Worm (Caenorhabditis elegans): ENCODE results near the gene tag-290.

The tag-290 gene

ce11 chrV:11620081-11620480 lies 7.0 kb downstream of the tag-290 start:
- TF ChIP-seq ceh-36 (tag; optimal IDR thresholded peaks at IDR 0.05) = no peak
- TF ChIP-seq flt-1 (GFP tag; IDR thresholded peaks at IDR 0.05) = no peak
- TF ChIP-seq scrt-1 (GFP tag; IDR thresholded peaks at IDR 0.05) = no peak
- TF ChIP-seq ama-1 (optimal IDR thresholded peaks at IDR 0.05) = no peak
- TF ChIP-seq sea-1 (GFP tag; conservative IDR thresholded peaks at IDR 0.05) = no peak
- no peak for TF ChIP-seq tbx-11 (GFP tag; IDR thresholded peaks at IDR 0.05)
- no peak for TF ChIP-seq hmbx-1 (tag; optimal IDR thresholded peaks at IDR 0.05)
- TF ChIP-seq pes-1 (GFP tag; IDR thresholded peaks at IDR 0.05) = no peak
- TF ChIP-seq hnd-1 (tag; optimal IDR thresholded peaks at IDR 0.05) = no peak
- TF ChIP-seq F13C5.2 (tag; optimal IDR thresholded peaks at IDR 0.05) = no peak
- no peak for TF ChIP-seq tbx-37 (GFP tag; conservative IDR thresholded peaks at IDR 0.05)
- TF ChIP-seq ceh-13 (GFP tag; optimal IDR thresholded peaks at IDR 0.05) = no peak

- TF ChIP-seq ceh-13 (GFP tag; optimal IDR thresholded peaks at IDR 0.05) = no peak
- no peak for TF ChIP-seq hmbx-1 (tag; optimal IDR thresholded peaks at IDR 0.05)
- no peak for TF ChIP-seq ets-7 (tag; optimal IDR thresholded peaks at IDR 0.05)
- no peak for TF ChIP-seq F13C5.2 (tag; optimal IDR thresholded peaks at IDR 0.05)
- no peak for TF ChIP-seq tbx-11 (GFP tag; IDR thresholded peaks at IDR 0.05)
- no peak for TF ChIP-seq sea-1 (GFP tag; conservative IDR thresholded peaks at IDR 0.05)
- TF ChIP-seq ama-1 (optimal IDR thresholded peaks at IDR 0.05) = no peak
- TF ChIP-seq hmg-4 (GFP tag; optimal IDR thresholded peaks at IDR 0.05) = no peak
- TF ChIP-seq flt-1 (GFP tag; IDR thresholded peaks at IDR 0.05) = no peak
- TF ChIP-seq B0310.2 (tag; optimal IDR thresholded peaks at IDR 0.05) = no peak
- TF ChIP-seq pes-1 (GFP tag; IDR thresholded peaks at IDR 0.05) = no peak
- no peak for TF ChIP-seq aly-1 (tag; optimal IDR thresholded peaks at IDR 0.05)
Measured at ce11 chrV:11621276-11621675, 8.2 kb downstream of the tag-290 start.

ce11 chrV:11624954-11625353 lies 11.8 kb downstream of the tag-290 start:
- TF ChIP-seq ets-7 (tag; optimal IDR thresholded peaks at IDR 0.05) = no peak
- TF ChIP-seq hnd-1 (tag; optimal IDR thresholded peaks at IDR 0.05) = no peak
- no peak for TF ChIP-seq sea-1 (GFP tag; conservative IDR thresholded peaks at IDR 0.05)
- no peak for TF ChIP-seq ceh-36 (tag; optimal IDR thresholded peaks at IDR 0.05)
- no peak for TF ChIP-seq flt-1 (GFP tag; IDR thresholded peaks at IDR 0.05)
- TF ChIP-seq B0310.2 (tag; optimal IDR thresholded peaks at IDR 0.05) = no peak
- TF ChIP-seq tra-4 (tag; optimal IDR thresholded peaks at IDR 0.05) = no peak
- TF ChIP-seq tbx-11 (GFP tag; IDR thresholded peaks at IDR 0.05) = no peak
- no peak for TF ChIP-seq hmbx-1 (tag; optimal IDR thresholded peaks at IDR 0.05)
- TF ChIP-seq pes-1 (GFP tag; IDR thresholded peaks at IDR 0.05) = no peak
- no peak for TF ChIP-seq F13C5.2 (tag; optimal IDR thresholded peaks at IDR 0.05)
- TF ChIP-seq hmg-4 (GFP tag; optimal IDR thresholded peaks at IDR 0.05) = no peak
- no peak for TF ChIP-seq ceh-13 (GFP tag; optimal IDR thresholded peaks at IDR 0.05)
- no peak for TF ChIP-seq ama-1 (optimal IDR thresholded peaks at IDR 0.05)
- no peak for TF ChIP-seq tbx-37 (GFP tag; conservative IDR thresholded peaks at IDR 0.05)
- no peak for TF ChIP-seq scrt-1 (GFP tag; IDR thresholded peaks at IDR 0.05)
- TF ChIP-seq aly-1 (tag; optimal IDR thresholded peaks at IDR 0.05) = no peak

ce11 chrV:11627837-11628236 lies 14.7 kb downstream of the tag-290 start:
- TF ChIP-seq hmbx-1 (tag; optimal IDR thresholded peaks at IDR 0.05) (no peak), B0310.2 (tag; optimal IDR thresholded peaks at IDR 0.05) (no peak), hnd-1 (tag; optimal IDR thresholded peaks at IDR 0.05) (no peak), hmg-4 (GFP tag; optimal IDR thresholded peaks at IDR 0.05) (no peak), scrt-1 (GFP tag; IDR thresholded peaks at IDR 0.05) (no peak), sea-1 (GFP tag; conservative IDR thresholded peaks at IDR 0.05) (no peak), pes-1 (GFP tag; IDR thresholded peaks at IDR 0.05) (no peak), F13C5.2 (tag; optimal IDR thresholded peaks at IDR 0.05) (no peak), tbx-37 (GFP tag; conservative IDR thresholded peaks at IDR 0.05) (no peak), aly-1 (tag; optimal IDR thresholded peaks at IDR 0.05) (no peak)

- TF ChIP-seq ceh-36 (tag; optimal IDR thresholded peaks at IDR 0.05) (no peak), hmbx-1 (tag; optimal IDR thresholded peaks at IDR 0.05) (no peak), flt-1 (GFP tag; IDR thresholded peaks at IDR 0.05) (no peak), hnd-1 (tag; optimal IDR thresholded peaks at IDR 0.05) (no peak), ama-1 (optimal IDR thresholded peaks at IDR 0.05) (no peak), scrt-1 (GFP tag; IDR thresholded peaks at IDR 0.05) (no peak), tra-4 (tag; optimal IDR thresholded peaks at IDR 0.05) (no peak)
Measured at ce11 chrV:11629222-11630026, 16.3 kb downstream of the tag-290 start, which contains the start of gene F35B12.10. Gene F35B12.10, minus strand, starts transcription at chrV:11629272.

ce11 chrV:11631128-11631527 lies 18.0 kb downstream of the tag-290 start:
- no peak for TF ChIP-seq tbx-11 (GFP tag; IDR thresholded peaks at IDR 0.05)
- TF ChIP-seq B0310.2 (tag; optimal IDR thresholded peaks at IDR 0.05) = no peak
- TF ChIP-seq pes-1 (GFP tag; IDR thresholded peaks at IDR 0.05) = no peak
- TF ChIP-seq hmbx-1 (tag; optimal IDR thresholded peaks at IDR 0.05) = no peak
- no peak for TF ChIP-seq flt-1 (GFP tag; IDR thresholded peaks at IDR 0.05)
- no peak for TF ChIP-seq scrt-1 (GFP tag; IDR thresholded peaks at IDR 0.05)
- no peak for TF ChIP-seq sea-1 (GFP tag; conservative IDR thresholded peaks at IDR 0.05)
- TF ChIP-seq ceh-36 (tag; optimal IDR thresholded peaks at IDR 0.05) = no peak
- TF ChIP-seq tra-4 (tag; optimal IDR thresholded peaks at IDR 0.05) = no peak
- TF ChIP-seq ama-1 (optimal IDR thresholded peaks at IDR 0.05) = no peak
- TF ChIP-seq hmg-4 (GFP tag; optimal IDR thresholded peaks at IDR 0.05) = no peak
- no peak for TF ChIP-seq F13C5.2 (tag; optimal IDR thresholded peaks at IDR 0.05)
- TF ChIP-seq ceh-13 (GFP tag; optimal IDR thresholded peaks at IDR 0.05) = no peak
- TF ChIP-seq hnd-1 (tag; optimal IDR thresholded peaks at IDR 0.05) = no peak

ce11 chrV:11635587-11635986 lies 22.5 kb downstream of the tag-290 start:
- TF ChIP-seq hmbx-1 (tag; optimal IDR thresholded peaks at IDR 0.05) = no peak
- no peak for TF ChIP-seq ceh-36 (tag; optimal IDR thresholded peaks at IDR 0.05)
- no peak for TF ChIP-seq hmg-4 (GFP tag; optimal IDR thresholded peaks at IDR 0.05)
- TF ChIP-seq scrt-1 (GFP tag; IDR thresholded peaks at IDR 0.05) = no peak
- no peak for TF ChIP-seq tbx-37 (GFP tag; conservative IDR thresholded peaks at IDR 0.05)
- no peak for TF ChIP-seq sea-1 (GFP tag; conservative IDR thresholded peaks at IDR 0.05)
- TF ChIP-seq pes-1 (GFP tag; IDR thresholded peaks at IDR 0.05) = no peak
- no peak for TF ChIP-seq ceh-13 (GFP tag; optimal IDR thresholded peaks at IDR 0.05)
- no peak for TF ChIP-seq B0310.2 (tag; optimal IDR thresholded peaks at IDR 0.05)
- no peak for TF ChIP-seq ama-1 (optimal IDR thresholded peaks at IDR 0.05)
- TF ChIP-seq ets-7 (tag; optimal IDR thresholded peaks at IDR 0.05) = no peak
- no peak for TF ChIP-seq aly-1 (tag; optimal IDR thresholded peaks at IDR 0.05)

All from whole organism, early embryonic.